Worm (Caenorhabditis elegans) whole organism, late embryonic: Measurements from ENCODE around the gene fbxc-7.
"Not testable (repeated sequence)": the region's sequence is repeated elsewhere in the genome, so short reads cannot be mapped to it uniquely, and the experiment has no call there.

ENCODE experiments used
- C08G9.2 ChIP-seq: sonication (generic microtip); optimal IDR thresholded peaks from 2 replicates; lab custom pipeline; 2016; ENCODE audit warnings: mild to moderate bottlenecking, missing genetic modification characterization, moderate library complexity, missing compliant biosample characterization
- C38D4.7 ChIP-seq: fragments of 200-800 bp; sonication (Bioruptor generic); optimal IDR thresholded peaks from 2 replicates; lab custom pipeline; 2018; ENCODE audit warnings: mild to moderate bottlenecking, missing genetic modification characterization, moderate library complexity, missing compliant biosample characterization
- F13H6.1 ChIP-seq: sonication (generic microtip); optimal IDR thresholded peaks from 2 replicates; lab custom pipeline; 2016; ENCODE audit warnings: missing genetic modification characterization, missing compliant biosample characterization
- K09A11.1 ChIP-seq: sonication (generic microtip); optimal IDR thresholded peaks from 2 replicates; lab custom pipeline; 2017; ENCODE audit warnings: antibody characterized with exemption, mild to moderate bottlenecking, missing genetic modification characterization, missing compliant biosample characterization; ENCODE audit not compliant: insufficient read depth
- T23F11.4 ChIP-seq: fragments of 200-800 bp; sonication (Bioruptor generic); optimal IDR thresholded peaks from 2 replicates; lab custom pipeline; 2018; ENCODE audit warnings: mild to moderate bottlenecking, missing genetic modification characterization, missing compliant biosample characterization
- Y22D7AL.16 ChIP-seq: sonication (generic microtip); optimal IDR thresholded peaks from 2 replicates; lab custom pipeline; 2016; ENCODE audit warnings: missing genetic modification characterization, missing compliant biosample characterization
- ama-1 ChIP-seq: fragments of 150-350 bp; optimal IDR thresholded peaks from 2 replicates; lab custom pipeline; 2014
- ceh-14 ChIP-seq: sonication (generic microtip); optimal IDR thresholded peaks from 2 replicates; lab custom pipeline; 2016; ENCODE audit warnings: missing genotype, missing genetic modification characterization, missing compliant biosample characterization
- ceh-18 ChIP-seq: sonication (generic microtip); optimal IDR thresholded peaks from 2 replicates; lab custom pipeline; 2016; ENCODE audit warnings: missing genetic modification characterization, missing compliant biosample characterization
- ceh-19 ChIP-seq: fragments of 200-800 bp; sonication (Bioruptor generic); optimal IDR thresholded peaks from 2 replicates; lab custom pipeline; 2018; ENCODE audit warnings: mild to moderate bottlenecking, missing genetic modification characterization, missing compliant biosample characterization
- ceh-2 ChIP-seq: sonication (generic microtip); optimal IDR thresholded peaks from 2 replicates; lab custom pipeline; 2016; ENCODE audit warnings: missing genotype, missing genetic modification characterization, missing compliant biosample characterization
- ceh-34 ChIP-seq: sonication (generic microtip); optimal IDR thresholded peaks from 2 replicates; lab custom pipeline; 2016; ENCODE audit warnings: mild to moderate bottlenecking, missing genetic modification characterization, missing compliant biosample characterization
- ceh-9 ChIP-seq: sonication (generic microtip); optimal IDR thresholded peaks from 2 replicates; lab custom pipeline; 2016; ENCODE audit warnings: mild to moderate bottlenecking, missing genetic modification characterization, inconsistent platforms, missing compliant biosample characterization
- dmd-4 ChIP-seq: sonication (generic microtip); optimal IDR thresholded peaks from 2 replicates; lab custom pipeline; 2016; ENCODE audit warnings: borderline replicate concordance, missing genetic modification characterization, missing compliant biosample characterization
- elt-2 ChIP-seq: sonication (generic microtip); optimal IDR thresholded peaks from 2 replicates; lab custom pipeline; 2016; ENCODE audit warnings: missing genetic modification reagents, missing genetic modification characterization, missing compliant biosample characterization
- elt-4 ChIP-seq: sonication (generic microtip); optimal IDR thresholded peaks from 2 replicates; lab custom pipeline; 2016; ENCODE audit warnings: missing genetic modification characterization, missing compliant biosample characterization
- ets-4 ChIP-seq: sonication (generic microtip); optimal IDR thresholded peaks from 2 replicates; lab custom pipeline; 2016; ENCODE audit warnings: missing genetic modification characterization, missing compliant biosample characterization
- eyg-1 ChIP-seq: sonication (generic microtip); optimal IDR thresholded peaks from 2 replicates; lab custom pipeline; 2016; ENCODE audit warnings: missing genotype, missing genetic modification characterization, missing compliant biosample characterization
- fax-1 ChIP-seq: sonication (generic microtip); optimal IDR thresholded peaks from 2 replicates; lab custom pipeline; 2016; ENCODE audit warnings: missing genotype, missing genetic modification characterization, missing compliant biosample characterization
- hlh-13 ChIP-seq: fragments of 200-800 bp; sonication (Bioruptor generic); optimal IDR thresholded peaks from 2 replicates; lab custom pipeline; 2018; ENCODE audit warnings: mild to moderate bottlenecking, missing genetic modification characterization, missing compliant biosample characterization
- hlh-15 ChIP-seq: sonication (generic microtip); optimal IDR thresholded peaks from 2 replicates; lab custom pipeline; 2016; ENCODE audit warnings: missing genetic modification characterization, missing compliant biosample characterization
- hlh-6 ChIP-seq: sonication (generic microtip); optimal IDR thresholded peaks from 2 replicates; lab custom pipeline; 2016; ENCODE audit warnings: missing genotype, missing genetic modification characterization, missing compliant biosample characterization
- hlh-8 ChIP-seq: sonication (generic microtip); optimal IDR thresholded peaks from 2 replicates; lab custom pipeline; 2016; ENCODE audit warnings: missing genotype, missing genetic modification characterization, missing compliant biosample characterization
- lin-11 ChIP-seq: fragments of 200-800 bp; sonication (Bioruptor generic); optimal IDR thresholded peaks from 2 replicates; lab custom pipeline; 2018; ENCODE audit warnings: mild to moderate bottlenecking, missing genetic modification characterization, missing compliant biosample characterization
- mec-3 ChIP-seq: sonication (generic microtip); optimal IDR thresholded peaks from 2 replicates; lab custom pipeline; 2016; ENCODE audit warnings: borderline replicate concordance, missing genetic modification characterization, missing compliant biosample characterization
- nfya-1 ChIP-seq: sonication (generic microtip); optimal IDR thresholded peaks from 2 replicates; lab custom pipeline; 2017; ENCODE audit warnings: missing genetic modification characterization, mild to moderate bottlenecking, missing compliant biosample characterization, antibody characterized with exemption, moderate library complexity
- nhr-11 ChIP-seq: fragments of 150-350 bp; optimal IDR thresholded peaks from 2 replicates; lab custom pipeline; 2014; ENCODE audit warnings: missing biosample characterization, missing genetic modification characterization
- npax-4 ChIP-seq: sonication (generic microtip); optimal IDR thresholded peaks from 2 replicates; lab custom pipeline; 2016; ENCODE audit warnings: missing genetic modification characterization, missing compliant biosample characterization
- pat-9 ChIP-seq: fragments of 200-800 bp; sonication (Bioruptor generic); optimal IDR thresholded peaks from 2 replicates; lab custom pipeline; 2018; ENCODE audit warnings: mild to moderate bottlenecking, missing genetic modification characterization, moderate library complexity, missing compliant biosample characterization
- pax-1 ChIP-seq: fragments of 150-350 bp; optimal IDR thresholded peaks from 2 replicates; lab custom pipeline; 2014; ENCODE audit warnings: missing biosample characterization, missing genetic modification characterization
- ref-2 ChIP-seq: sonication (generic microtip); optimal IDR thresholded peaks from 2 replicates; lab custom pipeline; 2016; ENCODE audit warnings: missing genetic modification characterization, missing compliant biosample characterization
- rnt-1 ChIP-seq: sonication (generic microtip); optimal IDR thresholded peaks from 2 replicates; lab custom pipeline; 2016; ENCODE audit warnings: missing genetic modification characterization, missing compliant biosample characterization
- sdc-2 ChIP-seq: sonication (generic microtip); optimal IDR thresholded peaks from 2 replicates; lab custom pipeline; 2016; ENCODE audit warnings: missing genotype, missing genetic modification characterization, missing compliant biosample characterization
- sox-2 ChIP-seq: fragments of 200-800 bp; sonication (Bioruptor generic); IDR thresholded peaks from 2 replicates; pipeline ENCODE4 v1.3.6; 2022; ENCODE audit warnings: missing genetic modification reagents, missing genetic modification characterization, missing compliant biosample characterization
- syd-9 ChIP-seq: sonication (generic microtip); optimal IDR thresholded peaks from 2 replicates; lab custom pipeline; 2016; ENCODE audit warnings: mild to moderate bottlenecking, missing genetic modification characterization, moderate library complexity, missing compliant biosample characterization
- tbx-7 ChIP-seq: sonication (generic microtip); optimal IDR thresholded peaks from 2 replicates; lab custom pipeline; 2016; ENCODE audit warnings: missing genotype, missing genetic modification characterization, missing compliant biosample characterization
- unc-55 ChIP-seq: sonication (generic microtip); optimal IDR thresholded peaks from 2 replicates; lab custom pipeline; 2017; ENCODE audit warnings: missing biosample characterization, missing genetic modification reagents, missing genetic modification characterization
- unc-86 ChIP-seq: sonication (generic microtip); optimal IDR thresholded peaks from 2 replicates; lab custom pipeline; 2016; ENCODE audit warnings: missing genetic modification characterization, missing compliant biosample characterization
- ztf-16 ChIP-seq: sonication (generic microtip); optimal IDR thresholded peaks from 2 replicates; lab custom pipeline; 2017; ENCODE audit warnings: missing genetic modification characterization, missing compliant biosample characterization

The fbxc-7 gene

DNA sequence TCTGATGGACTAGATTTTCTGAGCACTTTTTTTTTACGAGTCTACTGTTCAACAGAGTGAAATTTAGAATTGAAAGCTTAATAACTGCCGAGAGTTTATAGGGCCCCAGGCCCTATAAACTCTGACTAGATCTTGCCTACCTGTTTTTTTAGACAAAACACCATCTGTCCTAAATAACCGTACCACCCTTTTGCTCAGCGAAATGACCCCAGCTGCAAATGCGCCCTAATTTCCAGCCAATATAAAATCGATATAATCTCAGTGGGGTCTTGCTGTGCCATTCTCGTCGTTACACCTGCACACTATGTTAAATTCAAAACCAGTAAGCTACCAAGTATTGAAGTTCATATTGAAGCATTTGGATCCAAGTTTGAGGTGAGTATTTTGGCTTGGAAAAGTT is 19.3 kb downstream of the fbxc-7 start, which contains the start of gene fbxc-14:
Gene fbxc-14 (plus strand): TSS at position 301 of the 400 bp plus-strand sequence.
- no peak for TF ChIP-seq nfya-1 (tag; lab: Kevin White, UChicago)
- TF ChIP-seq K09A11.1 (tag; lab: Kevin White, UChicago) = no peak
- TF ChIP-seq hlh-15 (tag; lab: Kevin White, UChicago) = no peak
- no peak for TF ChIP-seq unc-86 (tag; lab: Kevin White, UChicago)
- no peak for TF ChIP-seq ceh-2 (tag; lab: Kevin White, UChicago)
- no peak for TF ChIP-seq tbx-7 (tag; lab: Kevin White, UChicago)
- TF ChIP-seq lin-11 (tag; lab: Kevin White, UChicago) = no peak
- no peak for TF ChIP-seq ceh-34
- no peak for TF ChIP-seq F13H6.1 (tag; lab: Kevin White, UChicago)
- no peak for TF ChIP-seq sdc-2 (tag; lab: Kevin White, UChicago)
- TF ChIP-seq ets-4 = no peak
- TF ChIP-seq ref-2 (tag; lab: Kevin White, UChicago) = no peak
- no peak for TF ChIP-seq hlh-8 (tag; lab: Kevin White, UChicago)
- TF ChIP-seq ceh-19 = no peak
- no peak for TF ChIP-seq fax-1
- no peak for TF ChIP-seq sox-2 (GFP tag; lab: Robert Waterston, UW)
- no peak for TF ChIP-seq elt-2 (tag; lab: Kevin White, UChicago)
- no peak for TF ChIP-seq C38D4.7 (GFP tag; lab: Kevin White, UChicago)
- TF ChIP-seq, all 69 proteins: peak for 0

DNA sequence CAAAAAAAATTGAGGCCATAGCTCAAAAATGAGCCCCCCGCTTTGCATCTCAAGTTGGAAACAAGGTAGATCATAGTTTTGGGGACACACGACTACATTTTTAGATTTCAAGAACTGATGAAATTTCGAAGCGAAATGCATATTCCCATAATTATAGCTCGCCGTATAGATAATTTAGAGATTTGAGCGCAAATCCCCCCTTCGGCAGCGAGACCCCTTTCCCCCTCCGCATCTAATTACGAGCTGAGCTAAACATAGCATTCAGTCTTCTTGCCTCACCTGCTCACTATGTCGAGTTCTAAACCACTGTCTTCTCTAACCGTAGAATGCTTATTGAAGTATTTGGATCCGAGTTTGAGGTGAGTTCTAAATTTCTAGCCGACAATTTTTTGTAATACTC is 24.4 kb downstream of the fbxc-7 start, which contains the start of the genes fbxc-17 and fbxc-15:
Gene fbxc-17 (minus strand): TSS at position 101 of the 400 bp plus-strand sequence.
Gene fbxc-15 (plus strand): TSS at position 289 of the 400 bp plus-strand sequence.
- no peak for TF ChIP-seq hlh-6
- TF ChIP-seq hlh-13 (GFP tag; lab: Kevin White, UChicago) = no peak
- no peak for TF ChIP-seq eyg-1 (tag; lab: Kevin White, UChicago)
- no peak for TF ChIP-seq ceh-2 (tag; lab: Kevin White, UChicago)
- TF ChIP-seq ceh-9 (tag; lab: Kevin White, UChicago) = no peak
- no peak for TF ChIP-seq ceh-18 (tag; lab: Kevin White, UChicago)
- TF ChIP-seq sox-2 (GFP tag; lab: Robert Waterston, UW) = no peak
- TF ChIP-seq ztf-16 (tag; lab: Kevin White, UChicago) = no peak
- no peak for TF ChIP-seq syd-9 (tag; lab: Kevin White, UChicago)
- TF ChIP-seq Y22D7AL.16 (tag; lab: Kevin White, UChicago) = no peak
- TF ChIP-seq unc-55 (GFP tag; lab: Kevin White, UChicago) = no peak
- TF ChIP-seq ceh-14 (tag; lab: Kevin White, UChicago) = no peak
- no peak for TF ChIP-seq ama-1 (lab: Kevin White, UChicago)
- no peak for TF ChIP-seq elt-4
- TF ChIP-seq mec-3 (tag; lab: Kevin White, UChicago) = no peak

DNA sequence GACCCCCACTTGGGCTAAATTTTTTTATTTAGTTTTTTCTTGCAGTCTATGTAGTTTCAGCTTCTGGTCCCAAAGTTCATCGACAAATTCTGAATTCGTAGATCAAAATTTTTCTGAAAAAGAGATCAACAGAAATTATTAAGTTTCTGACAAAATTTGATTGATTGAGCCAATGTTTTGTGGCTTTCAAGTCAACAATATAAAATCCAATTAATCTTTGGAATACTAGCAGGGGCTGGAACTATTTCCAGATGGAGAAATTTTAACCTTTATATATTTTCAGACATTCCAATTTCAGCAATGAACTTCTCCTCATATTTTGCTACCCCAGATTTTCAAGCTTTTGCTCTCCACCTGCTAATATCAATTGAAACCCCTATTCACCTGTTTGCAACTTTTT is 28.1 kb downstream of the fbxc-7 start, which contains the start of gene srh-274:
Gene srh-274 (plus strand): TSS at position 301 of the 400 bp plus-strand sequence.
- no peak for TF ChIP-seq ceh-19
- no peak for TF ChIP-seq nhr-11 (tag; lab: Kevin White, UChicago)
- TF ChIP-seq K09A11.1 (tag; lab: Kevin White, UChicago) = no peak

DNA sequence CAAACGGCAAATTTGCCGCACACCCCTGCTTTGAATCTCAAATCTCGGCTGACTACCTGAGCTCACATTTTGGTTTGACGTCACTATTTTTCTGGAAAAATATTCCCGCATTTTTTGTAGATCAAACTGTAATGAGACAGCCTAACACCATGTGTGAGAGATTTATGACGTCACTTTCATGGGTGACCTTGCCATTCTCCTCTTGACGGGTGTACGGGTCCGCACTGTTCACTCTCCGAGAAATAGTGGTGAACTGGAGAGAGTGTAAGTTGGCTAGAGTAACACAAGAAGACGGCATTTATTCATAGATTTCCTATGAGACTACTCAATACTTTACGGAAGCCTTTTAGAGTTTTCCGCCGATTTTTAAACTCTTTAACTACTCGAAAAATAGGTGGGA is 31.0 kb downstream of the fbxc-7 start, which contains the start of gene fbxc-40:
Gene fbxc-40 (plus strand): TSS at position 301 of the 400 bp plus-strand sequence.
- TF ChIP-seq dmd-4; ref-2 (tag; lab: Kevin White, UChicago); npax-4 (tag; lab: Kevin White, UChicago): not testable (repeated sequence)

DNA sequence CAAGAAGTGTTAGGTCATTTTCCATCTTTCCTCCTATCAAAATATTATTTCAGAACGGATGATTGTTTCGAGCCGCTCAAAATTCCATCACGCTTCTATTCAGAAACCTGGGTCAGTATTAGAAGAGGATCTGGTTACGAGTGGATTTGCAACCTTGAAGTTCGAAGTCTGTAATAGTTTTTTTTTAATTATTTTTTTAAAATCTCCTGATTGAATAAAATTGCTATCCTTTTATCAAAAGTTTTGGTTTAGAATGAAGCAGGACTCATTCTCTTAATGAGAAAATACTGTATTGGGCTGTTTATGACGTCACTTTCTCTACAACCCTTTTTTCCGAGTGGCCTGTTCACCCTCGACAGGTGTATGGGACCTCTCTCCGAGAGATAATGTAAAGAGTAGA is 33.7 kb downstream of the fbxc-7 start, which contains the start of gene fbxc-39:
Gene fbxc-39 (plus strand): TSS at position 301 of the 400 bp plus-strand sequence.
- no peak for TF ChIP-seq elt-2 (tag; lab: Kevin White, UChicago)
- no peak for TF ChIP-seq rnt-1 (tag; lab: Kevin White, UChicago)
- no peak for TF ChIP-seq pat-9 (tag; lab: Kevin White, UChicago)
- TF ChIP-seq C08G9.2 (tag; lab: Kevin White, UChicago) = no peak
- TF ChIP-seq T23F11.4 (GFP tag; lab: Kevin White, UChicago) = no peak
- TF ChIP-seq pax-1 (tag; lab: Kevin White, UChicago) = no peak
